ENCODE assay signal across 3 fruit fly cellular contexts in the genomic region with DNA sequence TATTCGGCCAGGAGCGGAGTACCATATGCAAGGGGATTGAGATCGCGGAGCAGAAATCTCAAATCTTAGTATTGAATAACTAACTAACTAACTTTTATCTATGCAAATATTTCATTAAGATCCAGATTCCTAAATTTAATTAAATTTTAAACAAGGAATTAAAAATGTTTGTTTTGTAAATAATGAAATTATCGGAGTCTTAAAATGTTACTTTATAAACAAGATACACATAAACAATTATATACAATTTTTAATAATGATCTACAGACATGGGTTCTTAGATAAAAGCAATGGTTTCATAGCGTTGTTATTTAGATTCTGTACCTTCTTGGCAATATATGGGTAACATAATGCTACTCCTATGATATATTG.
TF ChIP-seq lines count a peak whose summit lies in the region.

No protein-coding gene starts in this region.

- no peak for TF ChIP-seq CTCF in whole organism, embryonic (GFP tag; optimal IDR thresholded peaks at IDR 0.05; lab: Kevin White, UChicago)

TF ChIP-seq in whole organism, embryonic, 481 proteins besides CTCF, POLR2A, EP300 and RAD21:
- TF ChIP-seq CG15601 (tag; optimal IDR thresholded peaks at IDR 0.05; lab: Kevin White, UChicago) (no peak), Stat92E (GFP tag; optimal IDR thresholded peaks at IDR 0.05; lab: Kevin White, UChicago) (no peak), Scr (GFP tag; IDR thresholded peaks at IDR 0.05; lab: Robert Waterston, UW; ENCODE audit: partially characterized antibody) (no peak), chif (GFP tag; optimal IDR thresholded peaks at IDR 0.05; lab: Kevin White, UChicago) (no peak), bab2 (GFP tag; optimal IDR thresholded peaks at IDR 0.05; lab: Kevin White, UChicago) (no peak), CG13287 (GFP tag; IDR thresholded peaks at IDR 0.05; lab: Robert Waterston, UW; ENCODE audit: partially characterized antibody) (no peak), CG2712 (tag; optimal IDR thresholded peaks at IDR 0.05; lab: Kevin White, UChicago) (no peak), grn (GFP tag; optimal IDR thresholded peaks at IDR 0.05; lab: Kevin White, UChicago) (no peak), unpg (GFP tag; optimal IDR thresholded peaks at IDR 0.05; lab: Kevin White, UChicago) (no peak), CG5953 (GFP tag; IDR thresholded peaks at IDR 0.05; lab: Robert Waterston, UW) (no peak), Dad (GFP tag; optimal IDR thresholded peaks at IDR 0.05; lab: Kevin White, UChicago) (no peak), CG17361 (GFP tag; IDR thresholded peaks at IDR 0.05; lab: Robert Waterston, UW) (0 out of 3 replicates have a peak, but pooled peaks have one; percentile 27), CG18599 (GFP tag; optimal IDR thresholded peaks at IDR 0.05; lab: Kevin White, UChicago) (no peak), CG14965 (GFP tag; optimal IDR thresholded peaks at IDR 0.05; lab: Kevin White, UChicago; ENCODE audit: borderline replicate concordance) (no peak), Camta (GFP tag; optimal IDR thresholded peaks at IDR 0.05; lab: Kevin White, UChicago) (no peak), bsh (GFP tag; optimal IDR thresholded peaks at IDR 0.05; lab: Kevin White, UChicago) (peak in 1 of 2 experiments; percentile 34)

TF ChIP-seq in whole organism, prepupa, 60 proteins besides CTCF, POLR2A, EP300 and RAD21:
- peak in 1 of 2 experiments; percentile 62 for TF ChIP-seq salr (GFP tag; optimal IDR thresholded peaks at IDR 0.05; lab: Kevin White, UChicago)
- TF ChIP-seq Eip78C (GFP tag; lab: Kevin White, UChicago): peak; percentile 85
- TF ChIP-seq spab (GFP tag; optimal IDR thresholded peaks at IDR 0.05; lab: Kevin White, UChicago): peak; percentile 39
- peak; percentile 3; the same call in 1 of the 3 replicates for TF ChIP-seq eg (GFP tag; IDR thresholded peaks at IDR 0.05; lab: Robert Waterston, UW)
- no peak for TF ChIP-seq CG7368 (GFP tag; optimal IDR thresholded peaks at IDR 0.05; lab: Kevin White, UChicago)
- TF ChIP-seq CG3919 (GFP tag; optimal IDR thresholded peaks at IDR 0.05; lab: Kevin White, UChicago): peak; percentile 38
- no peak for TF ChIP-seq CG34406 (GFP tag; optimal IDR thresholded peaks at IDR 0.05; lab: Kevin White, UChicago)
- TF ChIP-seq CG6276 (GFP tag; optimal IDR thresholded peaks at IDR 0.05; lab: Kevin White, UChicago): peak; percentile 59
- no peak for TF ChIP-seq CG11902 (GFP tag; optimal IDR thresholded peaks at IDR 0.05; lab: Kevin White, UChicago)
- TF ChIP-seq Lpt (GFP tag; optimal IDR thresholded peaks at IDR 0.05; lab: Kevin White, UChicago): no peak
- peak; percentile 7 for TF ChIP-seq CG10669 (GFP tag; optimal IDR thresholded peaks at IDR 0.05; lab: Kevin White, UChicago)
- TF ChIP-seq CG9139 (GFP tag; optimal IDR thresholded peaks at IDR 0.05; lab: Kevin White, UChicago): no peak
- TF ChIP-seq Eip75B (GFP tag; optimal IDR thresholded peaks at IDR 0.05; lab: Kevin White, UChicago): peak; percentile 23
- TF ChIP-seq CG8632 (GFP tag; optimal IDR thresholded peaks at IDR 0.05; lab: Kevin White, UChicago): no peak
- TF ChIP-seq CG6808 (GFP tag; optimal IDR thresholded peaks at IDR 0.05; lab: Kevin White, UChicago): peak; percentile 62
- peak; percentile 55 for TF ChIP-seq CG32006 (GFP tag; optimal IDR thresholded peaks at IDR 0.05; lab: Kevin White, UChicago)
- no peak for TF ChIP-seq Smox (GFP tag; optimal IDR thresholded peaks at IDR 0.05; lab: Kevin White, UChicago)
- TF ChIP-seq dsx (GFP tag; optimal IDR thresholded peaks at IDR 0.05; lab: Kevin White, UChicago; ENCODE audit: poor library complexity, severe bottlenecking): peak; percentile 68
- peak; percentile 65 for TF ChIP-seq fd59A (GFP tag; optimal IDR thresholded peaks at IDR 0.05; lab: Kevin White, UChicago)
- TF ChIP-seq pdm3 (GFP tag; optimal IDR thresholded peaks at IDR 0.05; lab: Kevin White, UChicago): peak; percentile 9
- peak; percentile 52 for TF ChIP-seq CG10631 (GFP tag; optimal IDR thresholded peaks at IDR 0.05; lab: Kevin White, UChicago)
- TF ChIP-seq CG3032 (tag; optimal IDR thresholded peaks at IDR 0.05; lab: Kevin White, UChicago): peak; percentile 52
- TF ChIP-seq achi (GFP tag; optimal IDR thresholded peaks at IDR 0.05; lab: Kevin White, UChicago): peak; percentile 26
- TF ChIP-seq Sox14 (GFP tag; optimal IDR thresholded peaks at IDR 0.05; lab: Kevin White, UChicago): peak; percentile 19
- TF ChIP-seq Ets96B (tag; optimal IDR thresholded peaks at IDR 0.05; lab: Kevin White, UChicago): peak; percentile 34
- TF ChIP-seq CG6163 (GFP tag; IDR thresholded peaks at IDR 0.05; lab: Robert Waterston, UW): no peak
- peak; percentile 7 for TF ChIP-seq CG4318 (GFP tag; optimal IDR thresholded peaks at IDR 0.05; lab: Kevin White, UChicago)
- TF ChIP-seq ss (GFP tag; optimal IDR thresholded peaks at IDR 0.05; lab: Kevin White, UChicago): peak in 1 of 2 experiments; percentile 54

TF ChIP-seq in whole organism, pupa, 21 proteins besides CTCF, POLR2A, EP300 and RAD21:
- TF ChIP-seq CG13204 (GFP tag; optimal IDR thresholded peaks at IDR 0.05; lab: Kevin White, UChicago) (peak; percentile 0), CG8301 (tag; optimal IDR thresholded peaks at IDR 0.05; lab: Kevin White, UChicago) (peak; percentile 55), Pif1A (GFP tag; optimal IDR thresholded peaks at IDR 0.05; lab: Kevin White, UChicago) (no peak), CG9948 (tag; optimal IDR thresholded peaks at IDR 0.05; lab: Kevin White, UChicago) (peak; percentile 76), CG4496 (GFP tag; IDR thresholded peaks at IDR 0.05; lab: Robert Waterston, UW) (no peak), CG34367 (tag; optimal IDR thresholded peaks at IDR 0.05; lab: Kevin White, UChicago) (peak; percentile 20), rn (GFP tag; IDR thresholded peaks at IDR 0.05; lab: Robert Waterston, UW) (no peak), Snoo (tag; optimal IDR thresholded peaks at IDR 0.05; lab: Kevin White, UChicago) (no peak), EcR (GFP tag; optimal IDR thresholded peaks at IDR 0.05; lab: Kevin White, UChicago) (no peak), fd96Ca (GFP tag; IDR thresholded peaks at IDR 0.05; lab: Robert Waterston, UW) (no peak), Pif1B (GFP tag; optimal IDR thresholded peaks at IDR 0.05; lab: Kevin White, UChicago) (no peak), gl (tag; optimal IDR thresholded peaks at IDR 0.05; lab: Kevin White, UChicago) (no peak), CG12605 (GFP tag; IDR thresholded peaks at IDR 0.05; lab: Robert Waterston, UW) (no peak; the same call in 1 of the 2 replicates), CG10348 (GFP tag; IDR thresholded peaks at IDR 0.05; lab: Robert Waterston, UW) (no peak), CG32121 (GFP tag; IDR thresholded peaks at IDR 0.05; lab: Robert Waterston, UW) (no peak), CG17806 (tag; optimal IDR thresholded peaks at IDR 0.05; lab: Kevin White, UChicago) (peak; percentile 36), CG8159 (tag; optimal IDR thresholded peaks at IDR 0.05; lab: Kevin White, UChicago) (peak; percentile 62), D1 (tag; optimal IDR thresholded peaks at IDR 0.05; lab: Kevin White, UChicago) (no peak), CG15710 (tag; optimal IDR thresholded peaks at IDR 0.05; lab: Kevin White, UChicago) (peak; percentile 57), Ets98B (GFP tag; IDR thresholded peaks at IDR 0.05; lab: Robert Waterston, UW) (no peak), CG14655 (GFP tag; optimal IDR thresholded peaks at IDR 0.05; lab: Kevin White, UChicago) (peak; percentile 83)
